Fruit fly (Drosophila melanogaster): ENCODE results near the gene Cyp304a1.

DNA sequence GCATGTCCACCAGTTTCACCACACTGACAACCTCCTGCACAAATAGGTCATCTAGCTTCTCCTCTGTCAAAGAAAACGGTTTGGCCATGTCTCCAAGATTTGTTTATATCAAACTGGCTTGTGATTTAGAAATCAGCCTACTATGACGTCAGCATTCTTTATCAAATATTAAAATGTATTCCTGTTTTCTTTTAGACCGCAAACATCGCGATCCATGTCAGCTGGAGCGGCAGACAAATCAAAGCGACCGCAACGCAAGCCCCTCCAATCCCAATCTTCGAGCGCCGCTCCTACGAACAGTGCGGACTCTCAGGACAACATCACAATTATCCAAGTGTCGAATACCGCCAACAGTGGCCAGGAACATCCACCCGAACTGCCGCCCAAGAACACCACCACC lies 24.8 kb downstream of the Cyp304a1 start, which contains the start of gene CG14383:
- no peak for TF ChIP-seq psq (optimal IDR thresholded peaks at IDR 0.05)
- TF ChIP-seq h (optimal IDR thresholded peaks at IDR 0.05) = no peak
- TF ChIP-seq ttk (optimal IDR thresholded peaks at IDR 0.05) = no peak
- no peak for TF ChIP-seq insv (optimal IDR thresholded peaks at IDR 0.05)
- TF ChIP-seq Sin3A (optimal IDR thresholded peaks at IDR 0.05) = no peak
- no peak for TF ChIP-seq Myc (optimal IDR thresholded peaks at IDR 0.05)
